Worm (Caenorhabditis elegans): ENCODE measurements around the gene tbx-34.

- TF ChIP-seq him-1 (tag; optimal IDR thresholded peaks at IDR 0.05) (no peak), dao-5 (tag; optimal IDR thresholded peaks at IDR 0.05) (no peak)
These were observed 30.8 kb upstream of the tbx-34 start for ce11 chrIII:11248897-11249296.

Data from whole organism, L4/young adult.